Worm (Caenorhabditis elegans) whole organism, early embryonic: ENCODE data around the gene thoc-2.

Source experiments
- F13C5.2 ChIP-seq: sonication (generic microtip); optimal IDR thresholded peaks from 2 replicates; lab custom pipeline; 2017; ENCODE audit warnings: mild to moderate bottlenecking, missing genetic modification characterization, inconsistent platforms, missing compliant biosample characterization
- aly-1 ChIP-seq: sonication (generic microtip); optimal IDR thresholded peaks from 2 replicates; lab custom pipeline; 2016; ENCODE audit warnings: missing genetic modification characterization, missing compliant biosample characterization
- ama-1 ChIP-seq: fragments of 150-350 bp; optimal IDR thresholded peaks from 2 replicates; lab custom pipeline; 2014
- ceh-13 ChIP-seq: fragments of 200-800 bp; sonication (Bioruptor generic); optimal IDR thresholded peaks from 2 replicates; lab custom pipeline; 2018; ENCODE audit warnings: mild to moderate bottlenecking, missing genetic modification characterization, missing compliant biosample characterization
- ets-7 ChIP-seq: sonication (generic microtip); optimal IDR thresholded peaks from 2 replicates; lab custom pipeline; 2016; ENCODE audit warnings: missing genotype, missing genetic modification characterization, missing compliant biosample characterization
- flt-1 ChIP-seq: fragments of 200-800 bp; sonication (Bioruptor generic); IDR thresholded peaks from 2 replicates; pipeline ENCODE4 v1.3.6; 2022; ENCODE audit warnings: missing genetic modification characterization, missing compliant biosample characterization
- hnd-1 ChIP-seq: sonication (generic microtip); optimal IDR thresholded peaks from 2 replicates; lab custom pipeline; 2016; ENCODE audit warnings: missing genetic modification characterization, missing compliant biosample characterization
- pes-1 ChIP-seq: fragments of 200-800 bp; sonication (Bioruptor generic); IDR thresholded peaks from 2 replicates; pipeline ENCODE4 v1.3.6; 2022; ENCODE audit warnings: missing genetic modification reagents, missing genetic modification characterization, missing compliant biosample characterization
- tbx-11 ChIP-seq: fragments of 200-800 bp; sonication (Bioruptor generic); IDR thresholded peaks from 2 replicates; pipeline ENCODE4 v1.3.6; 2022; ENCODE audit warnings: missing genetic modification characterization, missing compliant biosample characterization
- tra-4 ChIP-seq: sonication (generic microtip); optimal IDR thresholded peaks from 2 replicates; lab custom pipeline; 2017; ENCODE audit warnings: missing genetic modification characterization, missing compliant biosample characterization

DNA sequence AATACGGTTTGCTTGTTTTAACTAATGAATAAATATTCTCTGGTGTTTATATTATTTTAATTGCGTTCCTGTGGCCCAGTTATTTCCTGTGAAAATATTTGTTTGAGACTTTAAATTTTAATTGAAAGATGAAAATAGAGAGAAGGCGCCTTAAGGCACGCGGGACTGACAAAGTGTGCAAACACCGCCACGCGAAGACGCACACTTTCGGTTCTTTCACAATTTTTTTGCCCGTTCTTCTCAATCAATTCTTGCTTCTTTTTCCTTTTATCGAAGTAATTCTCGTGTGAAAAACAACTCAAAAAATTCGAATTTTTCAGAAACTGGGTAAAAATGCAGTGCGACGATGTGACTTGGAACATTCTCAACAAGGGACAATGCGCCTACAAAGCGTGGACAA, 11.3 kb downstream of the thoc-2 start, which contains the start of gene C16A3.6:
- TF ChIP-seq tbx-11, result no peak
- no peak for TF ChIP-seq tra-4 (tag; lab: Kevin White, UChicago)
- no peak for TF ChIP-seq hnd-1
- no peak for TF ChIP-seq ets-7 (tag; lab: Kevin White, UChicago)
- TF ChIP-seq ama-1 (lab: Kevin White, UChicago), result peak; percentile 82
- TF ChIP-seq ceh-13 (GFP tag; lab: Kevin White, UChicago), result no peak
- TF ChIP-seq flt-1 (GFP tag; lab: Robert Waterston, UW), result no peak
- TF ChIP-seq F13C5.2 (tag; lab: Kevin White, UChicago), result peak; percentile 9
- no peak for TF ChIP-seq pes-1 (GFP tag; lab: Robert Waterston, UW)
- TF ChIP-seq aly-1 (tag; lab: Kevin White, UChicago), result no peak
